Fruit fly (Drosophila melanogaster): ENCODE results near the gene CG1965.

Gene CG1965

DNA sequence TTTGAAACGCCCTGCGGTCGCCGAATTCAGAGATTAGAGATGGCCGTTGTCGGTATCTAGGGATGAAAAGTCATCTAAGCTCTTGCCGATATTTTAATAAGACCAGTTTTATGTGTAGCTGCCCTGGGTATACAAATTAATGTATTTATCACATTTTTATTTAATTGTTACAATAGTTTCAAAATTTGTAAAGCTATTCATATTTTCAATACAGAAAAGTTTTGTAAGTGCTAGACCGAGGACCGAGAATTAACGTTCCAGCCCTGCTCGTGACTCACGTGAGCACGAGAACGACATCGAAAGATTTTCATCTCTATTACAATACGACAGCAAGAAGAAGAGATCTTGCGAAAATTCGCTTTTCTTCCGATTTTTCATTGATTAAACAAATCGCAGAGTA is at the start of gene CG1965, which contains the start of gene CG1105:
Gene CG1965 (plus strand): TSS at position 310 of the 400 bp plus-strand sequence.
Gene CG1105 (minus strand): TSS at position 45 of the 400 bp plus-strand sequence.
- TF ChIP-seq CG4496 (GFP tag; IDR thresholded peaks at IDR 0.05) (peak; percentile 89), Pif1B (GFP tag; optimal IDR thresholded peaks at IDR 0.05) (no peak), CG17806 (tag; optimal IDR thresholded peaks at IDR 0.05) (peak; percentile 80), CG12605 (GFP tag; IDR thresholded peaks at IDR 0.05) (peak; percentile 67), CG14655 (GFP tag; optimal IDR thresholded peaks at IDR 0.05) (no peak), CG13204 (GFP tag; optimal IDR thresholded peaks at IDR 0.05) (no peak), gl (tag; optimal IDR thresholded peaks at IDR 0.05) (peak; percentile 14), CG15710 (tag; optimal IDR thresholded peaks at IDR 0.05) (peak; percentile 85), CG8159 (tag; optimal IDR thresholded peaks at IDR 0.05) (peak; percentile 83), Ets98B (GFP tag; IDR thresholded peaks at IDR 0.05) (peak; percentile 79), CG34367 (tag; optimal IDR thresholded peaks at IDR 0.05) (peak; percentile 68), CG8301 (tag; optimal IDR thresholded peaks at IDR 0.05) (no peak), Pif1A (GFP tag; optimal IDR thresholded peaks at IDR 0.05) (peak; percentile 87), Snoo (tag; optimal IDR thresholded peaks at IDR 0.05) (peak; percentile 75), D1 (tag; optimal IDR thresholded peaks at IDR 0.05) (no peak), fd96Ca (GFP tag; IDR thresholded peaks at IDR 0.05) (peak; percentile 92), EcR (GFP tag; optimal IDR thresholded peaks at IDR 0.05) (peak; percentile 15), CG9948 (tag; optimal IDR thresholded peaks at IDR 0.05) (peak; percentile 74), CG32121 (GFP tag; IDR thresholded peaks at IDR 0.05) (peak; percentile 85), rn (GFP tag; IDR thresholded peaks at IDR 0.05) (peak; percentile 88), CG10348 (GFP tag; IDR thresholded peaks at IDR 0.05) (peak; percentile 76)

DNA sequence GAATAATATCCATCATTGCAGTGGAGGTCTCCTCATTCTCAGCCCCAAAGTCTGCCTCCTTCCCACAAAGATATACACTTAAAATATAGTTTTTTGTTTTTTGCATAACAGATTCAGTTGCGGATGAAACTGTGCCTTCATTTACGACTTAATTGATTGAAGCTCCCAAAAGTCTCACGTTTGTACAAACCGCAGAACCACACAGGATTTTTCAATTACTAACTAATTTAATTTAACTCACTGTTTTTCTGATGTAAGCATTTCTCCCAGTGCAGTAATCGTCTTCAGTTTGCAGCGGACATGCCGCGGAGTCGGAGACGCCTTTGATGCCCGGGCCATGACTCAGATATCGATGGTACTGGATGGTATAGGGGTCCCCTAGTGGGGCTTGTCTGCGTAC is 42.6 kb upstream of the CG1965 start:
- TF ChIP-seq EcR (GFP tag; optimal IDR thresholded peaks at IDR 0.05) (no peak), CG17806 (tag; optimal IDR thresholded peaks at IDR 0.05) (peak; percentile 59), fd96Ca (GFP tag; IDR thresholded peaks at IDR 0.05) (0 out of 3 replicates have a peak, but pooled peaks have one; percentile 50), D1 (tag; optimal IDR thresholded peaks at IDR 0.05) (peak; percentile 23), CG8159 (tag; optimal IDR thresholded peaks at IDR 0.05) (peak; percentile 64), Snoo (tag; optimal IDR thresholded peaks at IDR 0.05) (no peak), CG15710 (tag; optimal IDR thresholded peaks at IDR 0.05) (peak; percentile 87), Pif1A (GFP tag; optimal IDR thresholded peaks at IDR 0.05) (peak; percentile 78), CG9948 (tag; optimal IDR thresholded peaks at IDR 0.05) (peak; percentile 78), CG34367 (tag; optimal IDR thresholded peaks at IDR 0.05) (peak; percentile 87), Pif1B (GFP tag; optimal IDR thresholded peaks at IDR 0.05) (peak; percentile 81), CG14655 (GFP tag; optimal IDR thresholded peaks at IDR 0.05) (peak; percentile 89), CG8301 (tag; optimal IDR thresholded peaks at IDR 0.05) (peak; percentile 34), CG32121 (GFP tag; IDR thresholded peaks at IDR 0.05) (no peak), CG4496 (GFP tag; IDR thresholded peaks at IDR 0.05) (peak; percentile 20; the same call in 1 of the 3 replicates), CG13204 (GFP tag; optimal IDR thresholded peaks at IDR 0.05) (peak; percentile 61), rn (GFP tag; IDR thresholded peaks at IDR 0.05) (no peak)

DNA sequence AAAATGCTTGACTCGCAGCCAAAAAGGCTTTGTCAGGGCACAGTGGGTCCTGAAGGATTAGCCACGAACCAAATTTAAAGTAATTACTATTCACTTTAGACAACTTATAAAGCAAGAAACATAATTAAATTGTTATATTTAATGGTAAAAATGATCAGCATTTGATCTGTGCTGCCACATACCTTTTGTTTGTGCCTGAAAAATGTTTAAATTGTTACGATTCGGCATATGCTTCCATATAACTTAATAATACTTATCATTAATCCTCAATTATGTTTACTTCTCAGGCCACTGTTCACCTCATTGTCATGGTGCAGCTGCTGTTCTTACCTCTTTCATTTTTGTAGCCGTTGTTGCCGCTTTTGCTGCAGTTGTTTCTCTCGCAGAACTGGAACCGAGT is 42.0 kb upstream of the CG1965 start:
- TF ChIP-seq Snoo (tag; optimal IDR thresholded peaks at IDR 0.05) (no peak), Ets98B (GFP tag; IDR thresholded peaks at IDR 0.05) (no peak), CG9948 (tag; optimal IDR thresholded peaks at IDR 0.05) (peak; percentile 71), Pif1B (GFP tag; optimal IDR thresholded peaks at IDR 0.05) (peak; percentile 42), CG8159 (tag; optimal IDR thresholded peaks at IDR 0.05) (peak; percentile 77), CG8301 (tag; optimal IDR thresholded peaks at IDR 0.05) (peak; percentile 55), rn (GFP tag; IDR thresholded peaks at IDR 0.05) (no peak), gl (tag; optimal IDR thresholded peaks at IDR 0.05) (peak; percentile 21), fd96Ca (GFP tag; IDR thresholded peaks at IDR 0.05) (no peak), CG12605 (GFP tag; IDR thresholded peaks at IDR 0.05) (no peak), D1 (tag; optimal IDR thresholded peaks at IDR 0.05) (no peak), Pif1A (GFP tag; optimal IDR thresholded peaks at IDR 0.05) (peak; percentile 38), CG15710 (tag; optimal IDR thresholded peaks at IDR 0.05) (peak; percentile 70), CG17806 (tag; optimal IDR thresholded peaks at IDR 0.05) (peak; percentile 58), CG14655 (GFP tag; optimal IDR thresholded peaks at IDR 0.05) (peak; percentile 78), CG10348 (GFP tag; IDR thresholded peaks at IDR 0.05) (no peak), CG34367 (tag; optimal IDR thresholded peaks at IDR 0.05) (peak; percentile 54), CG4496 (GFP tag; IDR thresholded peaks at IDR 0.05) (no peak), CG32121 (GFP tag; IDR thresholded peaks at IDR 0.05) (no peak)

DNA sequence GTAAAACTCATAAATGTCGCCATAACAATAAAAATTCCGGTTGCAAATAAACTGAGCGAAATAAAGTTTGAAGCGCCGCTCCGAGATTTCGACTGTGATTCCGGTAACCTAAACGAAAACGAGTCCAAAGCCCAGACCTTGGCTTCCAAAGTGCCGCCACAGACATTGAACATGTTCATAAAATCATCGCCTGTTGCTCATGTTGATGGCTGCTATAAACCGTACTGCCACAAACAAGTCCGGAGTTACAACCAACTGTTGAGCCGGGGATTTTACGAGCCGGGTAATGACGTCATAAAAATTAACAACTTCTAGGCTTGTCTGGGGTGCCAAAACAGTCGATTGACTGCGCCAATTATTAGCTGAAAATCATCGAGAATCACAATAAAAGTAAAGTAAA is 38.6 kb upstream of the CG1965 start:
- no peak for TF ChIP-seq CG8301 (tag; optimal IDR thresholded peaks at IDR 0.05)
- TF ChIP-seq EcR (GFP tag; optimal IDR thresholded peaks at IDR 0.05), result no peak
- TF ChIP-seq CG12605 (GFP tag; IDR thresholded peaks at IDR 0.05), result no peak
- TF ChIP-seq CG13204 (GFP tag; optimal IDR thresholded peaks at IDR 0.05), result no peak
- no peak for TF ChIP-seq CG17806 (tag; optimal IDR thresholded peaks at IDR 0.05)
- TF ChIP-seq CG8159 (tag; optimal IDR thresholded peaks at IDR 0.05), result no peak
- no peak for TF ChIP-seq CG10348 (GFP tag; IDR thresholded peaks at IDR 0.05)
- TF ChIP-seq CG34367 (tag; optimal IDR thresholded peaks at IDR 0.05), result no peak
- no peak for TF ChIP-seq fd96Ca (GFP tag; IDR thresholded peaks at IDR 0.05)
- TF ChIP-seq rn (GFP tag; IDR thresholded peaks at IDR 0.05), result no peak
- no peak for TF ChIP-seq CG4496 (GFP tag; IDR thresholded peaks at IDR 0.05)
- no peak for TF ChIP-seq CG15710 (tag; optimal IDR thresholded peaks at IDR 0.05)
- no peak for TF ChIP-seq CG9948 (tag; optimal IDR thresholded peaks at IDR 0.05)
- TF ChIP-seq Pif1B (GFP tag; optimal IDR thresholded peaks at IDR 0.05), result no peak
- no peak for TF ChIP-seq CG14655 (GFP tag; optimal IDR thresholded peaks at IDR 0.05)
- TF ChIP-seq gl (tag; optimal IDR thresholded peaks at IDR 0.05), result no peak
- no peak for TF ChIP-seq CG32121 (GFP tag; IDR thresholded peaks at IDR 0.05)
- TF ChIP-seq D1 (tag; optimal IDR thresholded peaks at IDR 0.05), result no peak
- TF ChIP-seq Ets98B (GFP tag; IDR thresholded peaks at IDR 0.05), result no peak

DNA sequence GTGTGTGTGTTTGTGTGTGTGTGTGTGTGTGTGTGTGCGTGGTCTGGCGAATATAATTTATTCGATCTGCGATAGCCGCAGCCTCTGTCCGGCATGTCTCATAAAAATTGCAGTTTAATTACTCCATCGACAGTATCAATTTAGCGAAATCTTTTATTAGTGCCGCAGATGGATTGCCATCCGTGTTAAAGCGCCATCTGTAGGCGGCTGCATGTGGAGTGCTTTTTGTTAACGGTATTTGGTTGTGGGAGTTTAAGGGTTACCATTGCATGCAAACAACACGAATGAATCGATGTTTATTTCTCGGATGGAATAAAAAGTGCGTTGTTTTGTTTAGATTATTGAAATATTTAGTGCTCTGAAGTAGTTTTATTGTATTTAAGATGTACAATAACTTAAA is 37.8 kb upstream of the CG1965 start:
- no peak for TF ChIP-seq CG34367 (tag; optimal IDR thresholded peaks at IDR 0.05)
- TF ChIP-seq CG10348 (GFP tag; IDR thresholded peaks at IDR 0.05), result no peak
- TF ChIP-seq Pif1A (GFP tag; optimal IDR thresholded peaks at IDR 0.05), result no peak
- no peak for TF ChIP-seq D1 (tag; optimal IDR thresholded peaks at IDR 0.05)
- TF ChIP-seq CG12605 (GFP tag; IDR thresholded peaks at IDR 0.05), result no peak
- TF ChIP-seq CG15710 (tag; optimal IDR thresholded peaks at IDR 0.05), result no peak
- TF ChIP-seq CG13204 (GFP tag; optimal IDR thresholded peaks at IDR 0.05), result no peak
- no peak for TF ChIP-seq CG8159 (tag; optimal IDR thresholded peaks at IDR 0.05)
- TF ChIP-seq Pif1B (GFP tag; optimal IDR thresholded peaks at IDR 0.05), result no peak
